Worm (Caenorhabditis elegans) whole organism, young adult: ENCODE results near the gene egl-13.

Source experiments
- B0035.1 ChIP-seq: sonication (generic microtip); optimal IDR thresholded peaks from 2 replicates; lab custom pipeline; 2016; ENCODE audit warnings: missing genetic modification characterization, mild to moderate bottlenecking, missing compliant biosample characterization, missing genotype, missing genetic modification reagents
- B0336.3 ChIP-seq: fragments of 200-800 bp; sonication (Bioruptor generic); IDR thresholded peaks from 2 replicates; pipeline ENCODE4 v1.3.6; 2022; ENCODE audit warnings: missing genetic modification characterization, missing compliant biosample characterization
- C06A6.2 ChIP-seq: fragments of 200-800 bp; sonication (Bioruptor generic); conservative IDR thresholded peaks from 2 replicates; pipeline ENCODE4 v1.3.6; 2022; ENCODE audit warnings: missing genetic modification characterization, missing compliant biosample characterization
- F10E7.11 ChIP-seq: sonication (generic microtip); optimal IDR thresholded peaks from 2 replicates; lab custom pipeline; 2017; ENCODE audit warnings: mild to moderate bottlenecking, missing genetic modification characterization, moderate library complexity, missing compliant biosample characterization
- F23B12.7 ChIP-seq: sonication (generic microtip); optimal IDR thresholded peaks from 2 replicates; lab custom pipeline; 2017; ENCODE audit warnings: missing genetic modification characterization, mild to moderate bottlenecking, missing compliant biosample characterization, antibody characterized with exemption, moderate library complexity; ENCODE audit not compliant: insufficient read depth
- F49E8.2 ChIP-seq: sonication (generic microtip); optimal IDR thresholded peaks from 3 replicates; lab custom pipeline; 2017; ENCODE audit warnings: missing genetic modification characterization, mild to moderate bottlenecking, missing compliant biosample characterization, antibody characterized with exemption, moderate library complexity; ENCODE audit not compliant: insufficient read depth
- F55B11.4 ChIP-seq: sonication (generic microtip); optimal IDR thresholded peaks from 2 replicates; lab custom pipeline; 2016; ENCODE audit warnings: missing compliant biosample characterization, missing genetic modification characterization, borderline replicate concordance; ENCODE audit not compliant: insufficient read depth
- F57A8.1 ChIP-seq: fragments of 200-800 bp; sonication (Bioruptor generic); optimal IDR thresholded peaks from 2 replicates; lab custom pipeline; 2018; ENCODE audit warnings: mild to moderate bottlenecking, missing genetic modification characterization, moderate library complexity, missing compliant biosample characterization
- F57C9.4 ChIP-seq: sonication (generic microtip); optimal IDR thresholded peaks from 2 replicates; lab custom pipeline; 2017; ENCODE audit warnings: mild to moderate bottlenecking, missing genetic modification characterization, missing compliant biosample characterization
- K12H6.12 ChIP-seq: fragments of 200-800 bp; sonication (Bioruptor generic); optimal IDR thresholded peaks from 2 replicates; lab custom pipeline; 2018; ENCODE audit warnings: mild to moderate bottlenecking, missing genetic modification characterization, missing compliant biosample characterization
- T26A5.8 ChIP-seq: sonication (generic microtip); optimal IDR thresholded peaks from 2 replicates; lab custom pipeline; 2016; ENCODE audit warnings: missing genetic modification characterization, missing compliant biosample characterization
- Y53G8AR.9 ChIP-seq: fragments of 200-800 bp; sonication (Bioruptor generic); conservative IDR thresholded peaks from 2 replicates; pipeline ENCODE4 v1.3.6; 2022; ENCODE audit warnings: missing genetic modification reagents, missing genetic modification characterization, missing compliant biosample characterization
- Y56A3A.18 ChIP-seq: fragments of 200-800 bp; sonication (Bioruptor generic); IDR thresholded peaks from 2 replicates; pipeline ENCODE4 v1.3.6; 2022; ENCODE audit warnings: missing genetic modification reagents, missing genetic modification characterization, missing compliant biosample characterization
- ama-1 ChIP-seq, 3 experiments: fragments of 150-350 bp in 1 of 3; sonication (generic microtip) in 2 of 3; optimal IDR thresholded peaks; 2 replicates each; lab custom pipeline; 2014 to 2018; ENCODE audit warnings: missing biosample characterization in 2 of 3, missing genetic modification characterization in 2 of 3, missing genetic modification reagents in 2 of 3
- aptf-2 ChIP-seq: fragments of 200-800 bp; sonication (Bioruptor generic); conservative IDR thresholded peaks from 2 replicates; pipeline ENCODE4 v1.3.6; 2022; ENCODE audit warnings: missing genetic modification reagents, missing genetic modification characterization, missing compliant biosample characterization
- ceh-27 ChIP-seq: fragments of 200-800 bp; sonication (Bioruptor generic); optimal IDR thresholded peaks from 2 replicates; lab custom pipeline; 2018; ENCODE audit warnings: mild to moderate bottlenecking, missing genetic modification characterization, moderate library complexity, missing compliant biosample characterization
- ceh-58 ChIP-seq: fragments of 200-800 bp; sonication (Bioruptor generic); IDR thresholded peaks from 2 replicates; pipeline ENCODE4 v1.3.6; 2022; ENCODE audit warnings: missing genetic modification characterization, missing compliant biosample characterization
- ceh-91 ChIP-seq: fragments of 200-800 bp; sonication (Bioruptor generic); IDR thresholded peaks from 2 replicates; pipeline ENCODE4 v1.3.6; 2022; ENCODE audit warnings: missing genetic modification reagents, missing genetic modification characterization, missing compliant biosample characterization
- dox-1 ChIP-seq: fragments of 200-800 bp; sonication (Bioruptor generic); IDR thresholded peaks from 2 replicates; pipeline ENCODE4 v1.3.6; 2022; ENCODE audit warnings: missing genetic modification reagents, missing genetic modification characterization, missing compliant biosample characterization
- egrh-3 ChIP-seq: fragments of 200-800 bp; sonication (Bioruptor generic); IDR thresholded peaks from 2 replicates; pipeline ENCODE4 v1.3.6; 2022; ENCODE audit warnings: missing genetic modification reagents, missing genetic modification characterization, missing compliant biosample characterization
- gei-17 ChIP-seq: fragments of 200-800 bp; sonication (Bioruptor generic); optimal IDR thresholded peaks from 2 replicates; lab custom pipeline; 2018; ENCODE audit warnings: mild to moderate bottlenecking, missing genetic modification characterization, missing compliant biosample characterization
- him-1 ChIP-seq: sonication (generic microtip); optimal IDR thresholded peaks from 2 replicates; lab custom pipeline; 2016; ENCODE audit warnings: missing genotype, missing genetic modification reagents, missing genetic modification characterization, missing compliant biosample characterization
- hmg-1.2 ChIP-seq: fragments of 200-800 bp; sonication (Bioruptor generic); IDR thresholded peaks from 2 replicates; pipeline ENCODE4 v1.3.6; 2022; ENCODE audit warnings: missing genetic modification reagents, missing genetic modification characterization, missing compliant biosample characterization
- hrde-1 ChIP-seq: sonication (generic microtip); optimal IDR thresholded peaks from 2 replicates; lab custom pipeline; 2016; ENCODE audit warnings: missing genetic modification characterization, mild to moderate bottlenecking, missing compliant biosample characterization, moderate library complexity, missing genotype, missing genetic modification reagents, borderline replicate concordance
- lin-54 ChIP-seq: fragments of 200-800 bp; sonication (Bioruptor generic); optimal IDR thresholded peaks from 2 replicates; lab custom pipeline; 2018; ENCODE audit warnings: mild to moderate bottlenecking, missing genetic modification characterization, missing compliant biosample characterization
- madf-10 ChIP-seq: sonication (generic microtip); optimal IDR thresholded peaks from 2 replicates; lab custom pipeline; 2016; ENCODE audit warnings: mild to moderate bottlenecking, missing genetic modification characterization, missing compliant biosample characterization
- madf-6 ChIP-seq: fragments of 200-800 bp; sonication (Bioruptor generic); IDR thresholded peaks from 2 replicates; pipeline ENCODE4 v1.3.6; 2022; ENCODE audit warnings: missing genetic modification reagents, missing genetic modification characterization, missing compliant biosample characterization
- nfyb-1 ChIP-seq: fragments of 200-800 bp; sonication (Bioruptor generic); IDR thresholded peaks from 2 replicates; pipeline ENCODE4 v1.3.6; 2022; ENCODE audit warnings: missing genetic modification reagents, missing genetic modification characterization, missing compliant biosample characterization
- nhr-120 ChIP-seq: fragments of 200-800 bp; sonication (Bioruptor generic); IDR thresholded peaks from 2 replicates; pipeline ENCODE4 v1.3.6; 2022; ENCODE audit warnings: missing genetic modification characterization, missing compliant biosample characterization
- nhr-179 ChIP-seq: sonication (generic microtip); optimal IDR thresholded peaks from 2 replicates; lab custom pipeline; 2016; ENCODE audit warnings: mild to moderate bottlenecking, missing genetic modification characterization, missing compliant biosample characterization
- nhr-90 ChIP-seq: sonication (generic microtip); optimal IDR thresholded peaks from 2 replicates; lab custom pipeline; 2016; ENCODE audit warnings: missing genotype, mild to moderate bottlenecking, missing genetic modification characterization, missing compliant biosample characterization
- pbrm-1 ChIP-seq: fragments of 200-800 bp; sonication (Bioruptor generic); IDR thresholded peaks from 2 replicates; pipeline ENCODE4 v1.3.6; 2022; ENCODE audit warnings: missing genetic modification reagents, missing genetic modification characterization, missing compliant biosample characterization
- pha-4 ChIP-seq: fragments of 150-350 bp; sonication (generic microtip); optimal IDR thresholded peaks from 2 replicates; lab custom pipeline; 2014; ENCODE audit warnings: missing biosample characterization, missing genetic modification reagents, missing genetic modification characterization
- rcor-1 ChIP-seq: fragments of 200-800 bp; sonication (Bioruptor generic); IDR thresholded peaks from 2 replicates; pipeline ENCODE4 v1.3.6; 2022; ENCODE audit warnings: missing genetic modification reagents, missing genetic modification characterization, missing compliant biosample characterization
- sea-2 ChIP-seq: fragments of 200-800 bp; sonication (Bioruptor generic); IDR thresholded peaks from 2 replicates; pipeline ENCODE4 v1.3.6; 2022; ENCODE audit warnings: missing genetic modification characterization, missing compliant biosample characterization
- snpc-1.1 ChIP-seq: sonication (generic microtip); optimal IDR thresholded peaks from 2 replicates; lab custom pipeline; 2017; ENCODE audit warnings: missing genetic modification characterization, mild to moderate bottlenecking, missing compliant biosample characterization, antibody characterized with exemption, moderate library complexity, missing genotype, missing genetic modification reagents; ENCODE audit not compliant: insufficient read depth
- snpc-1.3 ChIP-seq: sonication (generic microtip); optimal IDR thresholded peaks from 2 replicates; lab custom pipeline; 2017; ENCODE audit warnings: missing genetic modification characterization, mild to moderate bottlenecking, missing compliant biosample characterization, antibody characterized with exemption, moderate library complexity, missing genotype, missing genetic modification reagents; ENCODE audit not compliant: insufficient read depth
- tbp1 ChIP-seq: fragments of 200-800 bp; sonication (Bioruptor generic); optimal IDR thresholded peaks from 2 replicates; lab custom pipeline; 2018; ENCODE audit warnings: mild to moderate bottlenecking, missing genetic modification characterization, missing compliant biosample characterization
- unc-62 ChIP-seq: fragments of 150-350 bp; optimal IDR thresholded peaks from 2 replicates; lab custom pipeline; 2014; ENCODE audit warnings: missing biosample characterization, missing genetic modification reagents, missing genetic modification characterization
- xnd-1 ChIP-seq: sonication (generic microtip); optimal IDR thresholded peaks from 2 replicates; lab custom pipeline; 2016; ENCODE audit warnings: missing genotype, missing genetic modification reagents, missing genetic modification characterization, missing compliant biosample characterization
- ztf-18 ChIP-seq: sonication (generic microtip); optimal IDR thresholded peaks from 2 replicates; lab custom pipeline; 2016; ENCODE audit warnings: missing genotype, mild to moderate bottlenecking, missing genetic modification characterization, missing compliant biosample characterization
- ztf-26 ChIP-seq: sonication (generic microtip); optimal IDR thresholded peaks from 2 replicates; lab custom pipeline; 2017; ENCODE audit warnings: missing genetic modification characterization, missing compliant biosample characterization
- ztf-3 ChIP-seq: fragments of 200-800 bp; sonication (Bioruptor generic); optimal IDR thresholded peaks from 2 replicates; lab custom pipeline; 2018; ENCODE audit warnings: mild to moderate bottlenecking, missing genetic modification characterization, missing compliant biosample characterization

Gene egl-13

DNA sequence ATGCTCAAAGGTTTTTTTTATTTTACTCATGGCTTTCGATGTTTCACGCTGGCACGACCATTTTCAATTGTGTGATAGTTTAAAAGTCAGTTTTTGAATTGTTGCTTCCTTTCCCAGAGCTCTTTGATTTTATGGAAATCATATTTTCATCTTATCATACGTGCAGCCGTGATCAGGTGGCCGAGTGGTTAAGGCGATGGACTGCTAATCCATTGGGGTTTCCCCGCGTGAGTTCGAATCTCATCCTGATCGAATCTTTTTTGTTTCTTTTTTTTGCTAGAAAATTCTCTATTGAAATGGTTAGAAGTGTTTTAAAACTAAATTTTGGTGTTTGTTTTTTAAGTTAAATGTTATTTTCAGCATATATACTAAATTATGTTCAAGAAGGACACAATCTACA lies 45.6 kb downstream of the egl-13 start (continued):
- TF ChIP-seq nfyb-1 (GFP tag; lab: Robert Waterston, UW) = 0 out of 2 replicates have a peak, but pooled peaks have one; percentile 20
- TF ChIP-seq K12H6.12 (tag; lab: Kevin White, UChicago) = no peak
- TF ChIP-seq ceh-27 (GFP tag; lab: Kevin White, UChicago) = no peak
- no peak for TF ChIP-seq snpc-1.1 (tag; lab: Kevin White, UChicago)
- no peak for TF ChIP-seq gei-17
- no peak for TF ChIP-seq T26A5.8 (tag; lab: Kevin White, UChicago)
- TF ChIP-seq F55B11.4 = no peak
- TF ChIP-seq ama-1 (optimal IDR thresholded peaks at IDR 0.05; lab: Kevin White, UChicago) = no peak
- TF ChIP-seq ama-1 (GFP tag; optimal IDR thresholded peaks at IDR 0.05; lab: Kevin White, UChicago) = peak in 1 of 2 experiments; percentile 32
- peak; percentile 24 for TF ChIP-seq ztf-18 (tag; lab: Kevin White, UChicago)
- TF ChIP-seq F23B12.7 (tag; lab: Kevin White, UChicago) = no peak
- 0 out of 2 replicates have a peak, but pooled peaks have one; percentile 61 for TF ChIP-seq Y56A3A.18 (GFP tag; lab: Robert Waterston, UW)
- no peak for TF ChIP-seq C06A6.2 (GFP tag; lab: Robert Waterston, UW)
- peak; percentile 41 for TF ChIP-seq nhr-90 (tag; lab: Kevin White, UChicago)
- TF ChIP-seq sea-2 (GFP tag; lab: Robert Waterston, UW) = no peak
- no peak for TF ChIP-seq aptf-2 (GFP tag; lab: Robert Waterston, UW)
- TF ChIP-seq, all 124 proteins: peak for 26

DNA sequence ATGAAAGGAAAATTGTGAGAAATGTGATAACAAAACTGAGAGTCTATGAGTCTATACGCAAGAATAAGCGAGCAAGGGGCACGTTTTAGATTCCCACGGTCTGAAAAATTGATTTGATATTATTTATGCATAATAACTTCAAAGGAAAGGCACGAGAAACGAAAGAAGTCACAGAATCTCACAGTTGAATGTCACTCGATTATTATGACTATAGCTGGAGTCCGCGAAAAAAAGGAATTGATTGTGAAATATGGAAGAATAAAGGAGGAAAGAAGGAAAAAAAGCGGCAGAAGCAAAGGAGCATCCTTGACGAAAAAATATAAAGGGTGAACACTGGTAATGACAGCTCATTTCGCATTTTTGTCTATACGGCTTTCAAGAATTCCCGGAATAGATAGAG lies 47.0 kb downstream of the egl-13 start, which contains the start of gene cat-1:
TSS of gene cat-1 (minus strand) at position 101 of the 400 bp plus-strand sequence.
- TF ChIP-seq nhr-120 (GFP tag; lab: Robert Waterston, UW) (no peak), ama-1 (optimal IDR thresholded peaks at IDR 0.05; lab: Kevin White, UChicago) (no peak), ama-1 (GFP tag; optimal IDR thresholded peaks at IDR 0.05; lab: Kevin White, UChicago) (no peak), F23B12.7 (tag; lab: Kevin White, UChicago) (no peak), snpc-1.3 (tag; lab: Kevin White, UChicago) (no peak), ceh-91 (GFP tag; lab: Robert Waterston, UW) (no peak), hmg-1.2 (GFP tag; lab: Robert Waterston, UW) (no peak), unc-62 (GFP tag; lab: Kevin White, UChicago) (no peak), nfyb-1 (GFP tag; lab: Robert Waterston, UW) (no peak), F57A8.1 (GFP tag; lab: Kevin White, UChicago) (no peak)

DNA sequence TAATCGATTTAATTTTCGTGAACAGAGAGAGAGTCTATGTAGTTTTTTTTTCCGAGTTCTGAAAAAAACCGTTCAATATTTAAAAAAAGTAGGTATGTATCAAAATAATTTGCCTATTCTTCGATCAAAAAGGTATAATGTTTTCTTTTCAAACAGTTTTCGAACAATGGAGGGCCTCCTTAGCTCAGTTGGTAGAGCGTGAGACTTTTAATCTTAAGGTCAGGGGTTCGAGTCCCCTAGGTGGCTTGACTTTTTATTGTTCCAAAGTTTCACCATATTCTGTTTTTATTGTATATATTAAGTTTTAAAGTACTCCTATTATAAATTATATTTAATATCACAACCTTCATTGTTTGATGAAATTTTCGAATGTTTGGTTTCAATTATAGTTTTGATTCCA lies 49.8 kb downstream of the egl-13 start:
- peak; percentile 39; the same call in 1 of the 2 replicates for TF ChIP-seq madf-6 (GFP tag; lab: Robert Waterston, UW)
- peak; percentile 15 for TF ChIP-seq F49E8.2
- peak; percentile 63 for TF ChIP-seq rcor-1 (GFP tag; lab: Robert Waterston, UW)
- TF ChIP-seq xnd-1 (tag; lab: Kevin White, UChicago) = no peak
- TF ChIP-seq madf-10 = peak; percentile 66
- TF ChIP-seq Y53G8AR.9 (GFP tag; lab: Robert Waterston, UW) = 0 out of 2 replicates have a peak, but pooled peaks have one; percentile 41
- TF ChIP-seq ztf-3 (GFP tag; lab: Kevin White, UChicago) = no peak
- peak; percentile 92 for TF ChIP-seq snpc-1.3 (tag; lab: Kevin White, UChicago)
- TF ChIP-seq ceh-58 (GFP tag; lab: Robert Waterston, UW) = 0 out of 2 replicates have a peak, but pooled peaks have one; percentile 67
- TF ChIP-seq lin-54 (GFP tag; lab: Kevin White, UChicago) = peak; percentile 44
- TF ChIP-seq him-1 = peak; percentile 97
- TF ChIP-seq hrde-1 (tag; lab: Kevin White, UChicago) = peak; percentile 76
- no peak for TF ChIP-seq nhr-179 (tag; lab: Kevin White, UChicago)
- TF ChIP-seq dox-1 = peak; percentile 77
- TF ChIP-seq B0035.1 (tag; lab: Kevin White, UChicago) = peak; percentile 55
- TF ChIP-seq B0336.3 (GFP tag; lab: Robert Waterston, UW) = no peak
- TF ChIP-seq ztf-26 = no peak
- TF ChIP-seq tbp1 = peak; percentile 89
- TF ChIP-seq pbrm-1 (GFP tag; lab: Robert Waterston, UW) = peak; percentile 92
- no peak for TF ChIP-seq F10E7.11
- TF ChIP-seq Y56A3A.18 (GFP tag; lab: Robert Waterston, UW) = peak; percentile 73; the same call in 1 of the 2 replicates
- no peak for TF ChIP-seq egrh-3 (GFP tag; lab: Robert Waterston, UW)
- no peak for TF ChIP-seq pha-4 (tag; lab: Kevin White, UChicago)
- TF ChIP-seq F57C9.4 (tag; lab: Kevin White, UChicago) = no peak
- TF ChIP-seq nhr-120 (GFP tag; lab: Robert Waterston, UW) = no peak
